Fruit fly (Drosophila melanogaster) whole organism, wandering third instar larva: Measurements from ENCODE around the gene Pxd.

ENCODE experiments used
- Abd-B ChIP-seq: fragments of >200 bp; optimal IDR thresholded peaks from 2 replicates; lab custom pipeline; 2017; ENCODE audit warnings: missing biosample characterization, missing genetic modification characterization
- CG32264 ChIP-seq: fragments of 200-800 bp; sonication (Bioruptor generic); optimal IDR thresholded peaks from 2 replicates; lab custom pipeline; 2016; ENCODE audit warnings: missing biosample characterization, missing genetic modification characterization
- CG9705 ChIP-seq: fragments of 200-800 bp; sonication (Bioruptor generic); optimal IDR thresholded peaks from 2 replicates; lab custom pipeline; 2018; ENCODE audit warnings: missing biosample characterization, mild to moderate bottlenecking, missing genetic modification characterization
- CrebA ChIP-seq: fragments of 200-800 bp; sonication (Bioruptor generic); optimal IDR thresholded peaks from 2 replicates; lab custom pipeline; 2016; ENCODE audit warnings: missing biosample characterization, mild to moderate bottlenecking, missing genetic modification characterization, borderline replicate concordance
- Dfd ChIP-seq: fragments of >200 bp; optimal IDR thresholded peaks from 2 replicates; lab custom pipeline; 2017; ENCODE audit warnings: missing biosample characterization, missing genetic modification characterization
- Dif ChIP-seq: fragments of 200-275, 200-300 bp; sonication (Bioruptor generic); optimal IDR thresholded peaks from 2 replicates; lab custom pipeline; 2018; ENCODE audit warnings: missing biosample characterization, missing genetic modification characterization; ENCODE audit not compliant: partially characterized antibody
- GATAd ChIP-seq: sonication (Bioruptor generic); optimal IDR thresholded peaks from 2 replicates; lab custom pipeline; 2016; ENCODE audit warnings: missing biosample characterization, missing genetic modification characterization
- HLH106 ChIP-seq: fragments of 200-800 bp; optimal IDR thresholded peaks from 3 replicates; lab custom pipeline; 2019; ENCODE audit warnings: missing biosample characterization, mild to moderate bottlenecking, missing genetic modification characterization, moderate library complexity
- Hnf4 ChIP-seq: fragments of 200-800 bp; sonication (Bioruptor generic); optimal IDR thresholded peaks from 2 replicates; lab custom pipeline; 2016; ENCODE audit warnings: missing biosample characterization, mild to moderate bottlenecking, missing genetic modification characterization
- Hr78 ChIP-seq: fragments of >200 bp; optimal IDR thresholded peaks from 2 replicates; lab custom pipeline; 2017; ENCODE audit warnings: missing biosample characterization, missing genetic modification characterization
- Hr83 ChIP-seq: fragments of 200-300 bp; sonication (Bioruptor generic); optimal IDR thresholded peaks from 2 replicates; lab custom pipeline; 2016; ENCODE audit warnings: missing biosample characterization, mild to moderate bottlenecking, missing genetic modification characterization, moderate library complexity; ENCODE audit not compliant: poor library complexity, severe bottlenecking
- Jra ChIP-seq: sonication (Bioruptor generic); optimal IDR thresholded peaks from 2 replicates; lab custom pipeline; 2016; ENCODE audit warnings: missing biosample characterization, missing genetic modification characterization
- Mio ChIP-seq: sonication (Bioruptor generic); optimal IDR thresholded peaks from 2 replicates; lab custom pipeline; 2016; ENCODE audit warnings: missing biosample characterization, missing genetic modification characterization
- Myc ChIP-seq: fragments of >200 bp; optimal IDR thresholded peaks from 2 replicates; lab custom pipeline; 2017
- N ChIP-seq: fragments of >200 bp; optimal IDR thresholded peaks from 2 replicates; lab custom pipeline; 2018; ENCODE audit warnings: missing biosample characterization, missing external identifiers, missing genetic modification characterization
- OdsH ChIP-seq: fragments of 200-800 bp; sonication (Bioruptor generic); optimal IDR thresholded peaks from 2 replicates; lab custom pipeline; 2016; ENCODE audit warnings: missing biosample characterization, mild to moderate bottlenecking, missing genetic modification characterization
- Rel ChIP-seq, 2 experiments: fragments of 200-800 bp; sonication (Bioruptor generic) in 1 of 2; optimal IDR thresholded peaks; 2 replicates in 1 of 2; 3 replicates in 1 of 2; lab custom pipeline; 2016 to 2019; ENCODE audit warnings: mild to moderate bottlenecking in 2 of 2, missing biosample characterization in 2 of 2, missing genetic modification characterization in 2 of 2, moderate library complexity in 1 of 2
- Sp1 ChIP-seq: fragments of 200-800 bp; sonication (Bioruptor generic); optimal IDR thresholded peaks from 3 replicates; lab custom pipeline; 2019; ENCODE audit warnings: missing biosample characterization, mild to moderate bottlenecking, missing genetic modification characterization, moderate library complexity
- Vsx2 ChIP-seq: fragments of 200-300, 225-300 bp; sonication (Bioruptor generic); optimal IDR thresholded peaks from 2 replicates; lab custom pipeline; 2018; ENCODE audit warnings: missing biosample characterization, missing genetic modification characterization; ENCODE audit not compliant: partially characterized antibody
- br ChIP-seq: fragments of 200-800 bp; sonication (Bioruptor generic); optimal IDR thresholded peaks from 2 replicates; lab custom pipeline; 2016; ENCODE audit warnings: missing biosample characterization, missing genetic modification characterization
- brk ChIP-seq: fragments of 200-800 bp; sonication (Bioruptor generic); optimal IDR thresholded peaks from 2 replicates; lab custom pipeline; 2016; ENCODE audit warnings: missing biosample characterization, mild to moderate bottlenecking, missing genetic modification characterization
- dl ChIP-seq, 2 experiments: fragments of 175-275, 200-275 bp in 1 of 2; fragments of 200-275 bp in 1 of 2; sonication (Bioruptor generic); optimal IDR thresholded peaks; lab custom pipeline; 2018; ENCODE audit warnings: mild to moderate bottlenecking in 2 of 2, missing biosample characterization in 2 of 2, missing genetic modification characterization in 2 of 2, moderate library complexity in 2 of 2; ENCODE audit not compliant: partially characterized antibody in 2 of 2, insufficient read depth in 1 of 2
- dmrt93B ChIP-seq: fragments of 200-800 bp; sonication (Bioruptor generic); optimal IDR thresholded peaks from 2 replicates; lab custom pipeline; 2018; ENCODE audit warnings: missing biosample characterization, mild to moderate bottlenecking, missing genetic modification characterization
- dsf ChIP-seq: sonication (Bioruptor generic); optimal IDR thresholded peaks from 2 replicates; lab custom pipeline; 2016; ENCODE audit warnings: missing biosample characterization, missing genetic modification characterization, borderline replicate concordance
- ey ChIP-seq: fragments of 200-800 bp; sonication (Bioruptor generic); optimal IDR thresholded peaks from 2 replicates; lab custom pipeline; 2016; ENCODE audit warnings: missing biosample characterization, missing genetic modification characterization
- foxo ChIP-seq, 2 experiments: fragments of 200-800 bp; sonication (Bioruptor generic); optimal IDR thresholded peaks; 2 replicates in 1 of 2; 3 replicates in 1 of 2; lab custom pipeline; 2016 to 2017; ENCODE audit warnings: missing biosample characterization in 2 of 2, missing genetic modification characterization in 2 of 2
- fru ChIP-seq: fragments of 200-800 bp; sonication (Bioruptor generic); optimal IDR thresholded peaks from 3 replicates; lab custom pipeline; 2016; ENCODE audit warnings: missing biosample characterization, mild to moderate bottlenecking, missing genetic modification characterization
- h ChIP-seq: fragments of 200-800 bp; sonication (Bioruptor generic); optimal IDR thresholded peaks from 3 replicates; lab custom pipeline; 2016; ENCODE audit warnings: missing biosample characterization, mild to moderate bottlenecking, missing genetic modification characterization
- jim ChIP-seq: fragments of 175-275, 200-325 bp; sonication (Bioruptor generic); optimal IDR thresholded peaks from 2 replicates; lab custom pipeline; 2016; ENCODE audit warnings: missing biosample characterization, mild to moderate bottlenecking, missing genetic modification characterization
- lola ChIP-seq: fragments of >200 bp; optimal IDR thresholded peaks from 2 replicates; lab custom pipeline; 2017; ENCODE audit warnings: missing biosample characterization, missing genetic modification characterization
- pan ChIP-seq: fragments of >200 bp; optimal IDR thresholded peaks from 2 replicates; lab custom pipeline; 2017
- psq ChIP-seq: fragments of 200-800 bp; sonication (Bioruptor generic); optimal IDR thresholded peaks from 3 replicates; lab custom pipeline; 2017; ENCODE audit warnings: missing biosample characterization, mild to moderate bottlenecking, missing genetic modification characterization, moderate library complexity
- rgr ChIP-seq: fragments of 200-800 bp; sonication (Bioruptor generic); optimal IDR thresholded peaks from 3 replicates; lab custom pipeline; 2016; ENCODE audit warnings: missing biosample characterization, mild to moderate bottlenecking, missing genetic modification characterization
- sage ChIP-seq: fragments of 200-800 bp; sonication (Bioruptor generic); optimal IDR thresholded peaks from 2 replicates; lab custom pipeline; 2016; ENCODE audit warnings: missing biosample characterization, mild to moderate bottlenecking, missing genetic modification characterization
- sv ChIP-seq: fragments of 200-800 bp; sonication (Bioruptor generic); optimal IDR thresholded peaks from 3 replicates; lab custom pipeline; 2016; ENCODE audit warnings: missing biosample characterization, missing genetic modification characterization
- tai ChIP-seq: sonication (Bioruptor generic); optimal IDR thresholded peaks from 2 replicates; lab custom pipeline; 2016; ENCODE audit warnings: missing biosample characterization, missing genetic modification characterization
- usp ChIP-seq: fragments of >200 bp; optimal IDR thresholded peaks from 2 replicates; lab custom pipeline; 2017; ENCODE audit warnings: missing biosample characterization, missing genetic modification characterization
- woc ChIP-seq: sonication (Bioruptor generic); optimal IDR thresholded peaks from 2 replicates; lab custom pipeline; 2016; ENCODE audit warnings: missing biosample characterization, mild to moderate bottlenecking, missing genetic modification characterization

The Pxd gene

dm6 chr3R:16984221-16984620 lies 30.2 kb upstream of the Pxd start:
- no peak for TF ChIP-seq Vsx2 (GFP tag; lab: Kevin White, UChicago)
- no peak for TF ChIP-seq Mio (GFP tag; lab: Kevin White, UChicago)

- peak; percentile 39 for TF ChIP-seq rgr (GFP tag; lab: Kevin White, UChicago)
- TF ChIP-seq usp = no peak
- TF ChIP-seq fru (GFP tag; lab: Kevin White, UChicago) = peak; percentile 66
- peak; percentile 39 for TF ChIP-seq psq (GFP tag; lab: Kevin White, UChicago)
- peak; percentile 57 for TF ChIP-seq br (GFP tag; lab: Kevin White, UChicago)
- peak; percentile 32 for TF ChIP-seq OdsH
- TF ChIP-seq Hr78 (GFP tag; lab: Kevin White, UChicago) = no peak
- TF ChIP-seq dsf (GFP tag; lab: Kevin White, UChicago) = no peak
- no peak for TF ChIP-seq Hr83
- peak; percentile 50 for TF ChIP-seq ey
- no peak for TF ChIP-seq Jra (GFP tag; lab: Kevin White, UChicago)
- TF ChIP-seq foxo (GFP tag; optimal IDR thresholded peaks at IDR 0.05; lab: Kevin White, UChicago) = peak in 1 of 2 experiments; percentile 67
- TF ChIP-seq HLH106 = peak; percentile 62
- TF ChIP-seq Vsx2 (GFP tag; lab: Kevin White, UChicago) = no peak
- no peak for TF ChIP-seq Mio (GFP tag; lab: Kevin White, UChicago)
- TF ChIP-seq dl (GFP tag; optimal IDR thresholded peaks at IDR 0.05; lab: Kevin White, UChicago; ENCODE audit: insufficient read depth in 1 of 2, partially characterized antibody in 2 of 2) = no peak
- TF ChIP-seq CrebA (GFP tag; lab: Kevin White, UChicago) = no peak
- peak; percentile 21 for TF ChIP-seq pan (lab: Kevin White, UChicago)
- TF ChIP-seq woc (GFP tag; lab: Kevin White, UChicago) = peak; percentile 1
- TF ChIP-seq tai (GFP tag; lab: Kevin White, UChicago) = no peak
- no peak for TF ChIP-seq Dif
- no peak for TF ChIP-seq Myc
- no peak for TF ChIP-seq N (GFP tag; lab: Kevin White, UChicago)
- TF ChIP-seq jim (GFP tag; lab: Kevin White, UChicago) = no peak
- no peak for TF ChIP-seq CG32264
- TF ChIP-seq lola = no peak
- TF ChIP-seq sage (GFP tag; lab: Kevin White, UChicago) = no peak
- no peak for TF ChIP-seq GATAd
- no peak for TF ChIP-seq brk
- no peak for TF ChIP-seq Abd-B (GFP tag; lab: Kevin White, UChicago)
- TF ChIP-seq sv (GFP tag; lab: Kevin White, UChicago) = no peak
- TF ChIP-seq h (GFP tag; lab: Kevin White, UChicago) = peak; percentile 35
- TF ChIP-seq Hnf4 (GFP tag; lab: Kevin White, UChicago) = peak; percentile 4
- peak; percentile 46 for TF ChIP-seq dmrt93B (GFP tag; lab: Kevin White, UChicago)
- TF ChIP-seq Sp1 (GFP tag; lab: Kevin White, UChicago) = peak; percentile 11
- TF ChIP-seq Dfd = no peak
- TF ChIP-seq CG9705 = no peak
- no peak for TF ChIP-seq Rel (GFP tag; optimal IDR thresholded peaks at IDR 0.05; lab: Kevin White, UChicago)
- no peak for TF ChIP-seq Rel (tag; optimal IDR thresholded peaks at IDR 0.05; lab: Kevin White, UChicago)
Observed at dm6 chr3R:16985547-16985946, 28.8 kb upstream of the Pxd start.
